Worm (Caenorhabditis elegans): ENCODE measurements around the gene C44B7.11.

DNA sequence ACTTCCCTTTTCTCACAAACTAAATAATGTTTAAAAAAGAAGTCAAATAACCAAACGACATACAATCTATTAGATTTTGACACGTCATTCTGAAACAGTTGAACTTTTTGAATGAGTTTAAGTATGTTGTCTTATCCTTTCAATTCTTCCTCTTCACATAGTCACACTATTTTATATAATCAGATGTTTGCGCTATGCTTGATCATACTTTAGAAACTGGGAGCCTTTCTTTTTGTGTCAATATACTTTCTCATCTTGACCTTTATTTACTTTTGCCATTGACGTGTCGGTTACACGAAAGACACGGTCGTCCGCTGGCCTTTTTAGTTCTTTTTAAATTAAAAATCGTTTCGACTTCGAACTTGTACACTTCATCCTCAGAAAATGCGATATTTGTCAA is 45.4 kb downstream of the C44B7.11 start, which contains the start of gene C04A2.15:
- no peak for TF ChIP-seq ztf-25 (GFP tag; IDR thresholded peaks at IDR 0.05)
- no peak for TF ChIP-seq hsf-1 (GFP tag; IDR thresholded peaks at IDR 0.05)
- no peak for TF ChIP-seq let-526 (GFP tag; IDR thresholded peaks at IDR 0.05)
- no peak for TF ChIP-seq aptf-3 (GFP tag; IDR thresholded peaks at IDR 0.05)
- no peak for TF ChIP-seq him-1 (tag; optimal IDR thresholded peaks at IDR 0.05)
- no peak for TF ChIP-seq unc-62 (GFP tag; optimal IDR thresholded peaks at IDR 0.05)
- TF ChIP-seq die-1 (tag; optimal IDR thresholded peaks at IDR 0.05), result no peak
- TF ChIP-seq snpc-4 (GFP tag; optimal IDR thresholded peaks at IDR 0.05), result no peak
- no peak for TF ChIP-seq snpc-4 (tag; optimal IDR thresholded peaks at IDR 0.05)
- TF ChIP-seq efl-1 (GFP tag; optimal IDR thresholded peaks at IDR 0.05), result no peak
- TF ChIP-seq lir-1 (GFP tag; conservative IDR thresholded peaks at IDR 0.05), result no peak
- TF ChIP-seq tbx-9 (tag; optimal IDR thresholded peaks at IDR 0.05; ENCODE audit: borderline replicate concordance), result no peak
- no peak for TF ChIP-seq pbrm-1 (GFP tag; IDR thresholded peaks at IDR 0.05)
- no peak for TF ChIP-seq K12H6.12 (tag; optimal IDR thresholded peaks at IDR 0.05)
